Worm (Caenorhabditis elegans) whole organism, young adult: ENCODE data around the gene srh-237.

Experiments used
- B0019.2 ChIP-seq: fragments of 200-800 bp; sonication (Bioruptor generic); conservative IDR thresholded peaks from 2 replicates; pipeline ENCODE4 v1.3.6; 2022; ENCODE audit warnings: missing genetic modification reagents, missing genetic modification characterization, missing compliant biosample characterization
- B0336.3 ChIP-seq: fragments of 200-800 bp; sonication (Bioruptor generic); IDR thresholded peaks from 2 replicates; pipeline ENCODE4 v1.3.6; 2022; ENCODE audit warnings: missing genetic modification characterization, missing compliant biosample characterization
- aptf-3 ChIP-seq: fragments of 200-800 bp; sonication (Bioruptor generic); IDR thresholded peaks from 2 replicates; pipeline ENCODE4 v1.3.6; 2022; ENCODE audit warnings: missing genetic modification characterization, missing compliant biosample characterization
- attf-5 ChIP-seq: fragments of 200-800 bp; sonication (Bioruptor generic); optimal IDR thresholded peaks from 2 replicates; lab custom pipeline; 2018; ENCODE audit warnings: mild to moderate bottlenecking, missing genetic modification characterization, missing compliant biosample characterization
- bed-2 ChIP-seq: fragments of 200-800 bp; sonication (Bioruptor generic); IDR thresholded peaks from 2 replicates; pipeline ENCODE4 v1.3.6; 2022; ENCODE audit warnings: missing genetic modification reagents, missing genetic modification characterization, missing compliant biosample characterization
- madf-8 ChIP-seq: fragments of 200-800 bp; sonication (Bioruptor generic); conservative IDR thresholded peaks from 2 replicates; pipeline ENCODE4 v1.3.6; 2022; ENCODE audit warnings: missing genetic modification reagents, missing genetic modification characterization, missing compliant biosample characterization
- snpc-1.1 ChIP-seq: sonication (generic microtip); optimal IDR thresholded peaks from 2 replicates; lab custom pipeline; 2017; ENCODE audit warnings: missing genetic modification characterization, mild to moderate bottlenecking, missing compliant biosample characterization, antibody characterized with exemption, moderate library complexity, missing genotype, missing genetic modification reagents; ENCODE audit not compliant: insufficient read depth
- tbx-9 ChIP-seq: sonication (generic microtip); optimal IDR thresholded peaks from 2 replicates; lab custom pipeline; 2016; ENCODE audit warnings: borderline replicate concordance, missing genetic modification characterization, inconsistent platforms, missing compliant biosample characterization

ce11 chrV:17094568-17094967, 4.4 kb downstream of the srh-237 start:
- TF ChIP-seq snpc-1.1 = peak; percentile 27
- no peak for TF ChIP-seq madf-8 (GFP tag; lab: Robert Waterston, UW)
- TF ChIP-seq B0019.2 (GFP tag; lab: Robert Waterston, UW) = no peak
- TF ChIP-seq attf-5 = no peak
- no peak for TF ChIP-seq tbx-9
- no peak for TF ChIP-seq aptf-3 (GFP tag; lab: Robert Waterston, UW)
- TF ChIP-seq B0336.3 (GFP tag; lab: Robert Waterston, UW) = no peak
- no peak for TF ChIP-seq bed-2 (GFP tag; lab: Robert Waterston, UW)
